Fruit fly (Drosophila melanogaster): ENCODE results near the gene elgi.

Gene elgi

dm6 chr3L:15988039-15988546 is 31.7 kb downstream of the elgi start, which contains the start of gene Hip14:
Hip14 (plus strand) TSS chr3L:15988236.
- peak; percentile 59 for TF ChIP-seq CG6854 (GFP tag; optimal IDR thresholded peaks at IDR 0.05)
- no peak for TF ChIP-seq net (GFP tag; optimal IDR thresholded peaks at IDR 0.05)
- TF ChIP-seq Eip75B (GFP tag; optimal IDR thresholded peaks at IDR 0.05), result no peak
- TF ChIP-seq dsx (GFP tag; optimal IDR thresholded peaks at IDR 0.05; ENCODE audit: poor library complexity, severe bottlenecking), result peak; percentile 0
- TF ChIP-seq eg (GFP tag; IDR thresholded peaks at IDR 0.05), result no peak
- peak; percentile 12 for TF ChIP-seq cyc (GFP tag; optimal IDR thresholded peaks at IDR 0.05)
- TF ChIP-seq esn (GFP tag; optimal IDR thresholded peaks at IDR 0.05), result peak; percentile 36
- TF ChIP-seq topi (GFP tag; optimal IDR thresholded peaks at IDR 0.05), result peak; percentile 32
- no peak for TF ChIP-seq Hr38 (GFP tag; optimal IDR thresholded peaks at IDR 0.05)
- TF ChIP-seq Sox14 (GFP tag; optimal IDR thresholded peaks at IDR 0.05), result peak; percentile 15
- TF ChIP-seq Eip78C (GFP tag), result peak; percentile 43
- TF ChIP-seq fkh (GFP tag; optimal IDR thresholded peaks at IDR 0.05), result no peak
- no peak for TF ChIP-seq Met (GFP tag; optimal IDR thresholded peaks at IDR 0.05)
- peak; percentile 35; the same call in 1 of the 2 replicates for TF ChIP-seq CG15336 (GFP tag; IDR thresholded peaks at IDR 0.05)
- TF ChIP-seq salr (GFP tag; optimal IDR thresholded peaks at IDR 0.05), result no peak
- peak; percentile 11 for TF ChIP-seq CG3032 (tag; optimal IDR thresholded peaks at IDR 0.05)
- TF ChIP-seq vri (GFP tag; optimal IDR thresholded peaks at IDR 0.05), result peak; percentile 66
- TF ChIP-seq CG31627 (GFP tag; optimal IDR thresholded peaks at IDR 0.05), result peak; percentile 19
- no peak for TF ChIP-seq spab (GFP tag; optimal IDR thresholded peaks at IDR 0.05)
- TF ChIP-seq lz (GFP tag; optimal IDR thresholded peaks at IDR 0.05), result peak; percentile 33
- TF ChIP-seq Sox15 (GFP tag; optimal IDR thresholded peaks at IDR 0.05), result no peak

dm6 chr3L:15996019-15996418 is 39.7 kb downstream of the elgi start:
- TF ChIP-seq CG32006 (GFP tag; optimal IDR thresholded peaks at IDR 0.05) (no peak), CG10631 (GFP tag; optimal IDR thresholded peaks at IDR 0.05) (no peak), svp (GFP tag) (no peak)

- no peak for TF ChIP-seq Eip93F (GFP tag; optimal IDR thresholded peaks at IDR 0.05)
- no peak for TF ChIP-seq CG4318 (GFP tag; optimal IDR thresholded peaks at IDR 0.05)
- TF ChIP-seq CG10631 (GFP tag; optimal IDR thresholded peaks at IDR 0.05), result no peak
- TF ChIP-seq CG8632 (GFP tag; optimal IDR thresholded peaks at IDR 0.05), result no peak
- TF ChIP-seq CG6276 (GFP tag; optimal IDR thresholded peaks at IDR 0.05), result no peak
- no peak for TF ChIP-seq CG3919 (GFP tag; optimal IDR thresholded peaks at IDR 0.05)
- no peak for TF ChIP-seq spab (GFP tag; optimal IDR thresholded peaks at IDR 0.05)
- TF ChIP-seq CG7368 (GFP tag; optimal IDR thresholded peaks at IDR 0.05), result no peak
- no peak for TF ChIP-seq lz (GFP tag; optimal IDR thresholded peaks at IDR 0.05)
- TF ChIP-seq Eip75B (GFP tag; optimal IDR thresholded peaks at IDR 0.05), result no peak
- TF ChIP-seq fd85E (GFP tag; optimal IDR thresholded peaks at IDR 0.05), result no peak
- no peak for TF ChIP-seq topi (GFP tag; optimal IDR thresholded peaks at IDR 0.05)
- TF ChIP-seq CG1621 (tag; optimal IDR thresholded peaks at IDR 0.05), result no peak
- TF ChIP-seq ss (GFP tag; optimal IDR thresholded peaks at IDR 0.05), result no peak
- no peak for TF ChIP-seq Sox14 (GFP tag; optimal IDR thresholded peaks at IDR 0.05)
- no peak for TF ChIP-seq CG32006 (GFP tag; optimal IDR thresholded peaks at IDR 0.05)
- TF ChIP-seq dsx (GFP tag; optimal IDR thresholded peaks at IDR 0.05; ENCODE audit: poor library complexity, severe bottlenecking), result no peak
- no peak for TF ChIP-seq CG11762 (GFP tag; optimal IDR thresholded peaks at IDR 0.05; ENCODE audit: insufficient read depth)
- no peak for TF ChIP-seq Hr39 (GFP tag; optimal IDR thresholded peaks at IDR 0.05)
- TF ChIP-seq salr (GFP tag; optimal IDR thresholded peaks at IDR 0.05), result no peak
Observed at dm6 chr3L:15998217-15998616, 41.9 kb downstream of the elgi start.

- TF ChIP-seq CG8632 (GFP tag; optimal IDR thresholded peaks at IDR 0.05) (peak; percentile 37), Met (GFP tag; optimal IDR thresholded peaks at IDR 0.05) (peak; percentile 32), CG6792 (GFP tag; optimal IDR thresholded peaks at IDR 0.05) (no peak), vri (GFP tag; optimal IDR thresholded peaks at IDR 0.05) (peak; percentile 76), CG11762 (GFP tag; optimal IDR thresholded peaks at IDR 0.05; ENCODE audit: insufficient read depth) (no peak), ss (GFP tag; optimal IDR thresholded peaks at IDR 0.05) (no peak), esn (GFP tag; optimal IDR thresholded peaks at IDR 0.05) (peak; percentile 38), Eip78C (GFP tag) (peak; percentile 69), fkh (GFP tag; optimal IDR thresholded peaks at IDR 0.05) (peak; percentile 79)
Observed at dm6 chr3L:15999358-16000005, 43.1 kb downstream of the elgi start.

All from whole organism, prepupa.